Fruit fly (Drosophila melanogaster): ENCODE results near the gene CG33777.

The CG33777 gene

dm6 chr3L:4531941-4532478 is 23.0 kb downstream of the CG33777 start, which contains the start of gene Tie (continued):
- no peak for TF ChIP-seq CG10147 (GFP tag; optimal IDR thresholded peaks at IDR 0.05)
- TF ChIP-seq gsb-n (tag; optimal IDR thresholded peaks at IDR 0.05): no peak
- no peak for TF ChIP-seq HLHmδ (GFP tag; optimal IDR thresholded peaks at IDR 0.05)
- TF ChIP-seq Opbp (GFP tag; IDR thresholded peaks at IDR 0.05; ENCODE audit: partially characterized antibody): no peak
- no peak for TF ChIP-seq nerfin-2 (GFP tag; IDR thresholded peaks at IDR 0.05; ENCODE audit: partially characterized antibody)
- no peak for TF ChIP-seq CG4820 (GFP tag; optimal IDR thresholded peaks at IDR 0.05)
- TF ChIP-seq Sry-δ (GFP tag; optimal IDR thresholded peaks at IDR 0.05): no peak
- peak; percentile 35 for TF ChIP-seq chn (GFP tag; optimal IDR thresholded peaks at IDR 0.05)
- TF ChIP-seq CG6791 (GFP tag; IDR thresholded peaks at IDR 0.05; ENCODE audit: partially characterized antibody): no peak
- no peak for TF ChIP-seq MTF-1 (GFP tag; optimal IDR thresholded peaks at IDR 0.05; ENCODE audit: borderline replicate concordance)
- TF ChIP-seq CG7839 (tag; optimal IDR thresholded peaks at IDR 0.05): no peak
- no peak for TF ChIP-seq ssp (GFP tag; IDR thresholded peaks at IDR 0.05)
- peak; percentile 62 for TF ChIP-seq klu (GFP tag; IDR thresholded peaks at IDR 0.05)
- no peak for TF ChIP-seq Gug (GFP tag; IDR thresholded peaks at IDR 0.05)
- TF ChIP-seq repo (GFP tag; optimal IDR thresholded peaks at IDR 0.05): no peak
- TF ChIP-seq CG7556 (GFP tag; optimal IDR thresholded peaks at IDR 0.05): no peak
- no peak for TF ChIP-seq CG15269 (tag; optimal IDR thresholded peaks at IDR 0.05)
- TF ChIP-seq Dll (GFP tag; IDR thresholded peaks at IDR 0.05; ENCODE audit: partially characterized antibody): no peak
- no peak for TF ChIP-seq CoRest (tag; optimal IDR thresholded peaks at IDR 0.05)
- peak; percentile 53; the same call in 1 of the 2 replicates for TF ChIP-seq CG13287 (GFP tag; IDR thresholded peaks at IDR 0.05; ENCODE audit: partially characterized antibody)
- TF ChIP-seq disco-r (GFP tag; optimal IDR thresholded peaks at IDR 0.05): no peak
- TF ChIP-seq CG12236 (GFP tag; optimal IDR thresholded peaks at IDR 0.05): no peak
- no peak for TF ChIP-seq Antp (GFP tag; optimal IDR thresholded peaks at IDR 0.05)
- no peak for TF ChIP-seq CG14667 (GFP tag; IDR thresholded peaks at IDR 0.05)
- TF ChIP-seq NK7.1 (GFP tag; optimal IDR thresholded peaks at IDR 0.05): no peak
- TF ChIP-seq bbx (GFP tag; IDR thresholded peaks at IDR 0.05; ENCODE audit: partially characterized antibody): peak; percentile 43; the same call in 1 of the 2 replicates
- TF ChIP-seq CG11085 (GFP tag; IDR thresholded peaks at IDR 0.05): no peak
- no peak for TF ChIP-seq CG31365 (tag; optimal IDR thresholded peaks at IDR 0.05)
- no peak for TF ChIP-seq CG12219 (GFP tag; optimal IDR thresholded peaks at IDR 0.05)
- no peak for TF ChIP-seq crp (GFP tag; optimal IDR thresholded peaks at IDR 0.05)
- TF ChIP-seq CG6689 (GFP tag; IDR thresholded peaks at IDR 0.05): no peak
- no peak for TF ChIP-seq Atf6 (GFP tag; IDR thresholded peaks at IDR 0.05)
- 0 out of 3 replicates have a peak, but pooled peaks have one; percentile 38 for TF ChIP-seq ci (GFP tag; IDR thresholded peaks at IDR 0.05)
- no peak for TF ChIP-seq CG3281 (GFP tag; optimal IDR thresholded peaks at IDR 0.05)
- TF ChIP-seq gfzf (GFP tag; optimal IDR thresholded peaks at IDR 0.05): no peak
- no peak for TF ChIP-seq bigmax (GFP tag; optimal IDR thresholded peaks at IDR 0.05)
- no peak for TF ChIP-seq CG6254 (GFP tag; optimal IDR thresholded peaks at IDR 0.05)
- no peak for TF ChIP-seq Lhr (GFP tag; optimal IDR thresholded peaks at IDR 0.05)
- no peak for TF ChIP-seq Sox100B (GFP tag; optimal IDR thresholded peaks at IDR 0.05)
- no peak for TF ChIP-seq CG4404 (GFP tag; IDR thresholded peaks at IDR 0.05)
- TF ChIP-seq zen2 (GFP tag; IDR thresholded peaks at IDR 0.05; ENCODE audit: partially characterized antibody): no peak
- TF ChIP-seq org-1 (GFP tag; optimal IDR thresholded peaks at IDR 0.05): no peak
- no peak for TF ChIP-seq CG18262 (tag; optimal IDR thresholded peaks at IDR 0.05)
- 0 out of 2 replicates have a peak, but pooled peaks have one; percentile 41 for TF ChIP-seq CG42726 (GFP tag; IDR thresholded peaks at IDR 0.05; ENCODE audit: partially characterized antibody)
- no peak for TF ChIP-seq CG13123 (GFP tag; optimal IDR thresholded peaks at IDR 0.05)
- no peak for TF ChIP-seq Med (GFP tag)
- no peak for TF ChIP-seq inv (GFP tag; IDR thresholded peaks at IDR 0.05; ENCODE audit: partially characterized antibody)
- no peak for TF ChIP-seq salm (tag; optimal IDR thresholded peaks at IDR 0.05)
- no peak for TF ChIP-seq fu2 (GFP tag; optimal IDR thresholded peaks at IDR 0.05)
- no peak for TF ChIP-seq tio (GFP tag; optimal IDR thresholded peaks at IDR 0.05)

Measured in whole organism, embryonic.